Fruit fly (Drosophila melanogaster): ENCODE data around the gene CG14570.
A peak's percentile ranks its signal among the peaks of the same experiment; 100 is the strongest.

The CG14570 gene

DNA sequence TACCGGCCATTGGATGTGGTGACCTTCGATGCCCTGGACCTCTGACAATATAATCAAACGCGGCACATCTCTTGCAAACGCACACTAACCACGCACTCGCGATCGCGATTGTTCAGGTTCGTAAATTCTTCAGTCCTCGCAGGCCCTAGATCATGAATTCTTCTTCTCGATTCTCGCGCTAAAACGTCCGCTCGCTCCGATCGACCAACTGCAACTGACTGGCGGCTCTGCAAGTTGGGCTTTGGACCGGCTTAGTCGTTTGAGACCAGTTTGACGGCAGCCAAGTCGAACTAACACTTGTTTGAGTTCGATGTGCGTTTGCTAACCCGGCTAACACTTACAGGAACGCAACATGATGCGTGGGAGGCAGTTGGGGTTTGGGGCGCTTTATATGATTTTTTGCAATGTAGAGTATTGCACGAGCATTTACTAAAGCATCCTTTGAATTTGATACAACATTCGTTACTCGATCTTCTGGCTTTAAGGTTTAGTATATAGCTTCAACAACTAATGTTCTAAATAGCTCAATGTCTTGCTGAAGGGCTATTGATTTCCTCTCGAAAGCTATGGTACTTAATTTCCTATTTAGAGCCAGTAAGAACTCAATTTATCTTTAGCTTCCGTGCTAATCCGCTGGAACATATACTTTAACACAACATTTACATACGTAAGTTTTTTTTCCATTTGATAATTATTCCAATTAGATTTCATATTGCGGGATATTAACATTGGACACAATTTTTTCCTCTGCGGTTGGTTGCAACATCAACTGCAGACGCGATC is 23.9 kb downstream of the CG14570 start, which contains the start of gene CG32447 (continued):
- peak in 1 of 2 experiments; percentile 78 for TF ChIP-seq insv (GFP tag; optimal IDR thresholded peaks at IDR 0.05)
- TF ChIP-seq Nf-YA (GFP tag; IDR thresholded peaks at IDR 0.05), result no peak
- no peak for TF ChIP-seq CG8478 (optimal IDR thresholded peaks at IDR 0.05)
- TF ChIP-seq nmo (GFP tag; optimal IDR thresholded peaks at IDR 0.05), result no peak
- TF ChIP-seq inv (GFP tag; IDR thresholded peaks at IDR 0.05; ENCODE audit: partially characterized antibody), result no peak
- no peak for TF ChIP-seq Stat92E (GFP tag; optimal IDR thresholded peaks at IDR 0.05)
- no peak for TF ChIP-seq onecut (GFP tag; IDR thresholded peaks at IDR 0.05)
- no peak for TF ChIP-seq CG43689 (GFP tag; IDR thresholded peaks at IDR 0.05)
- TF ChIP-seq HLHmδ (GFP tag; optimal IDR thresholded peaks at IDR 0.05), result peak; percentile 17
- TF ChIP-seq CG5180 (GFP tag; optimal IDR thresholded peaks at IDR 0.05), result peak; percentile 98

DNA sequence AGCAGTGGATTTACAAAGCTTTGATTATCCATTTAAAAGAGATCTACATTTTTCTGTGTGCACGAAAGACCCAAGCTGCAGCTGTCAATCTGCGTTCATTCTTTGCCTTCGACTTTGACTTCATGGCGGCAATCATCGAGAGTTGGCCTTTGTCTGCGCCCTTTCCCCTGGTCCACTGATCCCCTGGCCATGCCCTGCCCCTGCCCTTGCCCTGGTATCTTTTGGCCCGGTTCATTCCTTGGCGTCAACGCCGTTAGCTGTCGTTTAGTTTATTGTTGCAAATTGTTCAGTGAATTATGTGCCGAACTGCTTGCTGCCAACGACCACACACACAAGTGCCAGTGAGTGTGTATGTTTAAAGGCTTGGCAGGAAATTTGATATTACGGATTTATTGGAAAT is 29.3 kb downstream of the CG14570 start:
- TF ChIP-seq crol (GFP tag; IDR thresholded peaks at IDR 0.05) (peak; percentile 61), zfh2 (GFP tag; optimal IDR thresholded peaks at IDR 0.05) (no peak)

DNA sequence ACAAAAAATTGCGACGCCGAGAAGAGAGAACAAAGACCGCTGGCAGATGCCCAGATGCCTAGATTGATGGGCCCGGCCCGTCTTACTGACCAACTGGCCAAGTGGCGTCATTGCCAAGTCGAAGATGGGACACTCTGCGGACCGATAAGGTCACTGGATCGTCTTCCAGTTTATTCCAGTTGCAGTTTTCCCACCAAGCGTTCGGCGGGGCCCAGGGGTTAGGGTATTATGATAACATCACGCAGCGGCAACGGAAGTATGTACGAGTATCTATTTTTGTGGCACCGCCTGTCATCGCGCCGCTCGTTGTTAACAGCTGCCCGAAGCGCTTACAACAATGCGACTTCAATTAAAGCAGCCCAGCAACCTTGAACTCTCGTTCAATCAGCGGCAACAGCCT is 30.2 kb downstream of the CG14570 start:
- TF ChIP-seq Asciz (GFP tag; optimal IDR thresholded peaks at IDR 0.05) (no peak), D19A (tag; optimal IDR thresholded peaks at IDR 0.05) (peak; percentile 59), Ets65A (GFP tag) (peak; percentile 59)

DNA sequence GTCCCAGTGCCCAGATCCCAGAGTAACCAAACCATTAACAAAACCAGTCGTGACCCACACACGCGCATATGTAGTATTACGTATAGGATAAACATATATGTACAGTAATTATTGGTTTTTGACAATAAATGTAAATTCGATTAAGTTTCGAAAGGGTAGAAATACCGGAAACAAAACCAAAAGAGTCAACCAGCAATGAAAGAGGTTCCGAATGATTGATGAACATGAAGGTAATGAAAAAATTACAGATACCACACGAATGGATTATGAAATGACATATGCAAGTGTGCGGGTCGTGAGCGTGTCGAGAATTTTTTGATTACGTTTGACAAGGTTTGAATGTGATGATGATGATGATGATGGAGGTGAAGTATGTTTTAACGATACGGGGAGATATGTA is 35.6 kb downstream of the CG14570 start:
- TF ChIP-seq CG7745 (tag; optimal IDR thresholded peaks at IDR 0.05), result no peak
- TF ChIP-seq Eip74EF (GFP tag; optimal IDR thresholded peaks at IDR 0.05), result peak in 1 of 2 experiments; percentile 58
- no peak for TF ChIP-seq Taf1 (GFP tag; IDR thresholded peaks at IDR 0.05)
- TF ChIP-seq luna (GFP tag; optimal IDR thresholded peaks at IDR 0.05), result no peak
- 0 out of 4 replicates have a peak, but pooled peaks have one; percentile 41 for TF ChIP-seq chinmo (GFP tag; IDR thresholded peaks at IDR 0.05; ENCODE audit: partially characterized antibody)
- no peak for TF ChIP-seq CG3847 (GFP tag; IDR thresholded peaks at IDR 0.05)
- no peak for TF ChIP-seq da (GFP tag; optimal IDR thresholded peaks at IDR 0.05)
- no peak for TF ChIP-seq Dref (GFP tag; IDR thresholded peaks at IDR 0.05)
- no peak for TF ChIP-seq Hr51 (GFP tag; optimal IDR thresholded peaks at IDR 0.05)
- no peak for TF ChIP-seq CG11093 (GFP tag; IDR thresholded peaks at IDR 0.05)
- TF ChIP-seq CG3838 (GFP tag; optimal IDR thresholded peaks at IDR 0.05), result no peak
- no peak for TF ChIP-seq Chrac-16 (GFP tag; optimal IDR thresholded peaks at IDR 0.05)
- TF ChIP-seq CG34376 (GFP tag; optimal IDR thresholded peaks at IDR 0.05), result no peak
- TF ChIP-seq gsb-n (tag; optimal IDR thresholded peaks at IDR 0.05), result no peak
- TF ChIP-seq yki (optimal IDR thresholded peaks at IDR 0.05), result no peak
- no peak for TF ChIP-seq HLH4C (GFP tag; IDR thresholded peaks at IDR 0.05; ENCODE audit: partially characterized antibody)
- peak; percentile 10 for TF ChIP-seq cg (GFP tag; optimal IDR thresholded peaks at IDR 0.05)
- TF ChIP-seq CG9727 (GFP tag; optimal IDR thresholded peaks at IDR 0.05), result no peak
- peak; percentile 82 for TF ChIP-seq kni (GFP tag; optimal IDR thresholded peaks at IDR 0.05)
- no peak for TF ChIP-seq CG32772 (GFP tag; IDR thresholded peaks at IDR 0.05)
- no peak for TF ChIP-seq CG7271 (tag; optimal IDR thresholded peaks at IDR 0.05)
- TF ChIP-seq gcm (GFP tag; optimal IDR thresholded peaks at IDR 0.05), result peak; percentile 26
- no peak for TF ChIP-seq jigr1 (GFP tag; IDR thresholded peaks at IDR 0.05)
